Worm (Caenorhabditis elegans) whole organism, L2 larva: ENCODE data around the gene anat-1.

Source experiments
- C34F6.9 ChIP-seq: fragments of 150-350 bp; optimal IDR thresholded peaks from 2 replicates; lab custom pipeline; 2014; ENCODE audit warnings: missing biosample characterization, missing genetic modification characterization
- F13H6.1 ChIP-seq: sonication (generic microtip); optimal IDR thresholded peaks from 2 replicates; lab custom pipeline; 2016; ENCODE audit warnings: missing genetic modification characterization, missing compliant biosample characterization
- R02D3.7 ChIP-seq: fragments of 150-350 bp; optimal IDR thresholded peaks from 2 replicates; lab custom pipeline; 2014; ENCODE audit warnings: missing biosample characterization, missing genetic modification characterization
- Y55F3AM.14 ChIP-seq: fragments of 200-800 bp; sonication (Bioruptor generic); optimal IDR thresholded peaks from 2 replicates; lab custom pipeline; 2018; ENCODE audit warnings: mild to moderate bottlenecking, missing genetic modification characterization, missing compliant biosample characterization
- alr-1 ChIP-seq: fragments of 150-350 bp; optimal IDR thresholded peaks from 2 replicates; lab custom pipeline; 2014; ENCODE audit warnings: missing biosample characterization, missing genetic modification characterization
- ama-1 ChIP-seq: fragments of 150-350 bp; optimal IDR thresholded peaks from 2 replicates; lab custom pipeline; 2018; ENCODE audit warnings: inconsistent platforms
- blmp-1 ChIP-seq: sonication (generic microtip); optimal IDR thresholded peaks from 2 replicates; lab custom pipeline; 2017; ENCODE audit warnings: missing genetic modification characterization, mild to moderate bottlenecking, missing compliant biosample characterization, antibody characterized with exemption, moderate library complexity; ENCODE audit not compliant: insufficient read depth
- crh-2 ChIP-seq: sonication (generic microtip); optimal IDR thresholded peaks from 2 replicates; lab custom pipeline; 2017; ENCODE audit warnings: missing biosample characterization, missing genetic modification characterization
- dmd-4 ChIP-seq: sonication (generic microtip); optimal IDR thresholded peaks from 2 replicates; lab custom pipeline; 2017; ENCODE audit warnings: missing biosample characterization, missing genetic modification characterization
- egl-27 ChIP-seq: sonication (generic microtip); optimal IDR thresholded peaks from 3 replicates; lab custom pipeline; 2017; ENCODE audit warnings: missing biosample characterization, missing genetic modification reagents, missing genetic modification characterization
- elt-1 ChIP-seq: fragments of 150-350 bp; optimal IDR thresholded peaks from 2 replicates; lab custom pipeline; 2014; ENCODE audit warnings: missing biosample characterization, missing genetic modification characterization
- elt-3 ChIP-seq: sonication (generic microtip); optimal IDR thresholded peaks from 2 replicates; lab custom pipeline; 2017; ENCODE audit warnings: missing biosample characterization, missing genetic modification characterization
- fos-1 ChIP-seq: fragments of 150-350 bp; optimal IDR thresholded peaks from 2 replicates; lab custom pipeline; 2014; ENCODE audit warnings: missing biosample characterization, missing genetic modification characterization
- gmeb-1 ChIP-seq: fragments of 150-350 bp; optimal IDR thresholded peaks from 2 replicates; lab custom pipeline; 2014; ENCODE audit warnings: missing biosample characterization, missing genetic modification characterization
- lin-11 ChIP-seq: fragments of 150-350 bp; sonication (generic microtip); optimal IDR thresholded peaks from 2 replicates; lab custom pipeline; 2014; ENCODE audit warnings: missing biosample characterization, missing genetic modification characterization, inconsistent platforms, mixed read lengths
- lin-13 ChIP-seq: fragments of 150-350 bp; optimal IDR thresholded peaks from 2 replicates; lab custom pipeline; 2014; ENCODE audit warnings: missing biosample characterization, missing genetic modification reagents, missing genetic modification characterization
- lin-39 ChIP-seq: fragments of 150-350 bp; optimal IDR thresholded peaks from 2 replicates; lab custom pipeline; 2014; ENCODE audit warnings: missing biosample characterization, missing genetic modification reagents, missing genetic modification characterization
- lsy-2 ChIP-seq, 2 experiments: fragments of 150-350 bp in 1 of 2; sonication (generic microtip) in 1 of 2; optimal IDR thresholded peaks; 2 replicates each; lab custom pipeline; 2014 to 2017; ENCODE audit warnings: missing biosample characterization in 2 of 2, missing genetic modification characterization in 2 of 2
- mab-5 ChIP-seq: fragments of 150-350 bp; optimal IDR thresholded peaks from 2 replicates; lab custom pipeline; 2014; ENCODE audit warnings: missing biosample characterization, missing genetic modification characterization
- mbf-1 ChIP-seq: sonication (generic microtip); optimal IDR thresholded peaks from 2 replicates; lab custom pipeline; 2017; ENCODE audit warnings: missing biosample characterization, missing genetic modification characterization
- mdl-1 ChIP-seq, 2 experiments: fragments of 150-350 bp in 1 of 2; sonication (generic microtip) in 1 of 2; optimal IDR thresholded peaks; 2 replicates each; lab custom pipeline; 2017; ENCODE audit warnings: missing biosample characterization in 2 of 2, missing genetic modification characterization in 2 of 2
- nhr-10 ChIP-seq: sonication (generic microtip); optimal IDR thresholded peaks from 2 replicates; lab custom pipeline; 2017; ENCODE audit warnings: missing biosample characterization, missing genetic modification characterization
- nhr-11 ChIP-seq: fragments of 150-350 bp; optimal IDR thresholded peaks from 2 replicates; lab custom pipeline; 2014; ENCODE audit warnings: missing biosample characterization, missing genetic modification characterization
- nhr-12 ChIP-seq: fragments of 150-350 bp; optimal IDR thresholded peaks from 2 replicates; lab custom pipeline; 2014; ENCODE audit warnings: missing biosample characterization, missing genetic modification characterization
- nhr-129 ChIP-seq: fragments of 150-350 bp; optimal IDR thresholded peaks from 2 replicates; lab custom pipeline; 2014; ENCODE audit warnings: missing biosample characterization, missing genetic modification characterization
- nhr-21 ChIP-seq: fragments of 150-350 bp; optimal IDR thresholded peaks from 2 replicates; lab custom pipeline; 2014; ENCODE audit warnings: missing biosample characterization, missing genetic modification characterization
- nhr-23 ChIP-seq: fragments of 150-350 bp; optimal IDR thresholded peaks from 2 replicates; lab custom pipeline; 2014; ENCODE audit warnings: missing biosample characterization, missing genetic modification reagents, missing genetic modification characterization
- nhr-237 ChIP-seq: fragments of 150-350 bp; optimal IDR thresholded peaks from 2 replicates; lab custom pipeline; 2014; ENCODE audit warnings: missing biosample characterization, missing genetic modification characterization
- nhr-6 ChIP-seq: fragments of 150-350 bp; optimal IDR thresholded peaks from 2 replicates; lab custom pipeline; 2014; ENCODE audit warnings: missing biosample characterization, missing genetic modification characterization
- nhr-77 ChIP-seq: fragments of 150-350 bp; optimal IDR thresholded peaks from 2 replicates; lab custom pipeline; 2014; ENCODE audit warnings: missing biosample characterization, missing genetic modification characterization
- peb-1 ChIP-seq: fragments of 150-350 bp; optimal IDR thresholded peaks from 2 replicates; lab custom pipeline; 2014; ENCODE audit warnings: missing biosample characterization, missing genetic modification characterization
- sem-4 ChIP-seq: fragments of 150-350 bp; optimal IDR thresholded peaks from 2 replicates; lab custom pipeline; 2014; ENCODE audit warnings: missing biosample characterization, missing genetic modification reagents, missing genetic modification characterization
- sma-9 ChIP-seq, 2 experiments: fragments of 150-350 bp in 1 of 2; sonication (generic microtip) in 1 of 2; optimal IDR thresholded peaks; 2 replicates each; lab custom pipeline; 2014 to 2016; ENCODE audit warnings: missing genetic modification characterization in 2 of 2, mild to moderate bottlenecking in 1 of 2, missing biosample characterization in 1 of 2, missing compliant biosample characterization in 1 of 2, missing genetic modification reagents in 1 of 2, moderate library complexity in 1 of 2
- snpc-4 ChIP-seq: fragments of 150-350 bp; optimal IDR thresholded peaks from 2 replicates; lab custom pipeline; 2014; ENCODE audit warnings: missing biosample characterization, missing genetic modification characterization
- unc-39 ChIP-seq: fragments of 150-350 bp; optimal IDR thresholded peaks from 2 replicates; lab custom pipeline; 2014; ENCODE audit warnings: missing biosample characterization, missing genetic modification characterization
- unc-55 ChIP-seq: fragments of 150-350 bp; sonication (generic microtip); optimal IDR thresholded peaks from 3 replicates; lab custom pipeline; 2014; ENCODE audit warnings: missing biosample characterization, missing genetic modification reagents, missing genetic modification characterization
- unc-62 ChIP-seq: fragments of 150-350 bp; optimal IDR thresholded peaks from 2 replicates; lab custom pipeline; 2014; ENCODE audit warnings: missing biosample characterization, missing genetic modification reagents, missing genetic modification characterization
- zag-1 ChIP-seq: fragments of 150-350 bp; optimal IDR thresholded peaks from 2 replicates; lab custom pipeline; 2014; ENCODE audit warnings: missing biosample characterization, missing genetic modification characterization
- ztf-1 ChIP-seq: fragments of 200-800 bp; sonication (Bioruptor generic); conservative IDR thresholded peaks from 2 replicates; pipeline ENCODE4 v1.3.6; 2022; ENCODE audit warnings: missing genetic modification characterization, missing compliant biosample characterization
- ztf-4 ChIP-seq: fragments of 150-350 bp; optimal IDR thresholded peaks from 2 replicates; lab custom pipeline; 2014; ENCODE audit warnings: missing biosample characterization, missing genetic modification characterization

Gene anat-1

DNA sequence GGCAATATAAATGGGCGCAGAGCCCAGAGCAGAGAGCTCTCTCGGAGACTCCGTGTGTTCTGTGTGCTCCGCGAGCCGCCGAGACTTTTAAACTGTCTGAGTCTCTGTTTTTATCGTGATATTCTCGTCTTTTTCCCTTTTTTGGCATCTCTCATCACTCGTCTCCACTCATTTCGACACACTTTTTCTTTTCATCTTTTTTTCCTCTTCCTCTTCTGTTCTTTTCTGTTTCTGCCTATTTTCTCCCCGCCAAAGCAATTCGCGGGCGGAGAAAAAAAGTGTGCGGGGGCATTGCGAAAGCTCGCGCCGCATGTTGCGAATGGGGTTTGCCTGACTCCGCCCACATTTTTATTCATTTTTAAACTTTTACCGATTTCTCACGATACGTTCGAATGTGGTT is 14.3 kb upstream of the anat-1 start (continued):
- TF ChIP-seq nhr-12 (no peak), dmd-4 (no peak), alr-1 (tag; lab: Kevin White, UChicago) (no peak)

DNA sequence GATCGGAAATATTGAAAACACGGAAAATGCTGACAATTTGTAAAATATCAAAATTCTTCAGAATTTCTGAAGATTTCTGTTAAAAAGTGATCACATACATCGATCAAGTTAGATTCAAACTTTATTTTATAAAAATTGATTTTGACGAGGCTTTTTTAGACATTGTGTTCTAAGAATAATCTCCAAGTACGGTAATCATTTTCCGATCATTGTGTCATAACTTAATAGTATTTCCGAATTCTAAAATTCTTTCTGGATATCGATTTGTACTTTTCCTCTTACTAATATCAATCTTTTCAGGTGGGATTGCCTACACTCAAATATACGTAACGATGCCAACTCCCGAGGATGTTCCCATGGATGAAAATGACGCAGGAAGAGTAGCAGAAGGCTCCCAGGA is 13.6 kb upstream of the anat-1 start, which contains the start of gene usp-4:
Gene usp-4, plus strand, starts transcription at position 301 of the 400 bp plus-strand sequence.
- TF ChIP-seq gmeb-1 (tag; lab: Kevin White, UChicago): no peak
- no peak for TF ChIP-seq elt-1 (tag; lab: Kevin White, UChicago)
- TF ChIP-seq nhr-21 (tag; lab: Kevin White, UChicago): no peak
- no peak for TF ChIP-seq egl-27 (tag; lab: Kevin White, UChicago)
- TF ChIP-seq nhr-11 (tag; lab: Kevin White, UChicago): no peak
- no peak for TF ChIP-seq fos-1 (tag; lab: Kevin White, UChicago)
- TF ChIP-seq nhr-23 (tag; lab: Kevin White, UChicago): no peak
- TF ChIP-seq dmd-4: no peak
- TF ChIP-seq sem-4 (tag; lab: Kevin White, UChicago): no peak
- TF ChIP-seq crh-2 (tag; lab: Kevin White, UChicago): no peak
- no peak for TF ChIP-seq C34F6.9
- no peak for TF ChIP-seq ama-1 (lab: Kevin White, UChicago)
- TF ChIP-seq nhr-77 (tag; lab: Kevin White, UChicago): no peak
- TF ChIP-seq elt-3 (tag; lab: Kevin White, UChicago): no peak
- TF ChIP-seq lsy-2 (tag; optimal IDR thresholded peaks at IDR 0.05; lab: Kevin White, UChicago): no peak
- no peak for TF ChIP-seq lin-13
- no peak for TF ChIP-seq nhr-10
- TF ChIP-seq lin-39 (tag; lab: Kevin White, UChicago): no peak

DNA sequence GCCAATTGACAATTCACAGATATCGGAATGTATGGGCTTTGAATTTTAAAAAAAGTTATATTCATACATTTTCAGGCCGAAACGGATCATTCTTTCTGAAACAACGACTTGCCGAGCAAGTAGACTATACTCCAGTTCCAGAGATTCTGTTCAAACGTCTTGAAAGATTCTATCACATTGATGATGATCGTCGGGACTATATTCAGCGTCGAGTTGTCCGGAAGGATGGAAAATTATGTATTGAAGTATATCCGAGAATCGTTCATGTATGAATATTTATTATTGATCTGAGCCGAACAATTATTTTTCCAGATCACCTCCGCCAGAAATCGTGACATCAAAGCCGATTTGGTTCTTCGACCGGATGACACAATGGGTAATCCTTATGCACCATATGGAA is 13.0 kb upstream of the anat-1 start:
- no peak for TF ChIP-seq Y55F3AM.14

DNA sequence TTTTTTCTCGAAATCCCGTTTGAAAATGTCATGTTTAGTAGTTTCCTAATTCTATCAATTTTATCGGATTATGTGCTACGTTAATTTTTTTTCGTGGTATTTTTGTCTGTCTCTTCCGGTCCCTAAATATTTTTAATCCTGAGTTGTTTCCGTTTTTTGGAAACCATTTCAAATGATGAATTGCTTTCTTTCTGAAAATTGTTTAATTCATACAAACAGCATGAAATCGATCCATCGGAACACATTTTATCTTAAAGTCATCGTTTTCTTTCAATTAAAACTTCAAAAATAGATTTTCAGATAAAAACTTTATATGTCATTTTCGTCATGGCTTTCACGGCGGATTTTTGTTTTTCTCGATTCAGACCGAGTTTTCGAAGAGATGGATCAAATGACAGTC is 8.2 kb upstream of the anat-1 start, which contains the start of gene spd-3:
Gene spd-3, plus strand, starts transcription at position 301 of the 400 bp plus-strand sequence.
- TF ChIP-seq lsy-2 (tag; optimal IDR thresholded peaks at IDR 0.05; lab: Kevin White, UChicago) (no peak), unc-55 (GFP tag; lab: Kevin White, UChicago) (no peak), zag-1 (tag; lab: Kevin White, UChicago) (no peak), nhr-129 (tag; lab: Kevin White, UChicago) (no peak), mdl-1 (tag; optimal IDR thresholded peaks at IDR 0.05; lab: Kevin White, UChicago) (no peak), unc-39 (tag; lab: Kevin White, UChicago) (no peak), ztf-1 (GFP tag; lab: Robert Waterston, UW) (no peak), alr-1 (tag; lab: Kevin White, UChicago) (no peak), lin-13 (no peak), lin-11 (no peak), peb-1 (no peak)
- TF ChIP-seq, all 48 proteins: peak for 0

DNA sequence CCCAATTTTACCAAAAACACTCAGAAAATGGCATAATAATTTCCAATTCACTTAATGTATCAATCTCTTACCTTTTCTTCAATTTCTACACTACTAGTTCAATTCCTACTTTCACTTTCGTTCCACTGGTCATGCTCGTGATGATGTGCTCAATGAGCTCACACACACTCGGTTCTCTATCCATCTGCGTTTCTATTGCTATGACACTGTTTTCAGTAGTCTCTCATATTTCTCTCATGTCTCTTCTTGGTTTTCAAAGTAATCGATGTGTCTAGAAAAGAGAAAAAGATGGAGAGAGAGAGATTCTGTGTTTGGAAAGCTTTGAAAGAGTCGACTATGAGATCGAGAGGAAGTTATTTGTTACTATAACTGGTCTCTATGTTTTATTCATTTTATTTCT is 3.4 kb upstream of the anat-1 start:
- TF ChIP-seq sma-9 (GFP tag; optimal IDR thresholded peaks at IDR 0.05; lab: Kevin White, UChicago) (peak; percentile 58), sma-9 (tag; optimal IDR thresholded peaks at IDR 0.05; lab: Kevin White, UChicago) (no peak), Y55F3AM.14 (no peak), lsy-2 (tag; optimal IDR thresholded peaks at IDR 0.05; lab: Kevin White, UChicago) (peak in 1 of 2 experiments; percentile 83), unc-55 (GFP tag; lab: Kevin White, UChicago) (peak; percentile 87), nhr-129 (tag; lab: Kevin White, UChicago) (peak; percentile 78), ztf-1 (GFP tag; lab: Robert Waterston, UW) (no peak), unc-62 (GFP tag; lab: Kevin White, UChicago) (no peak), blmp-1 (peak; percentile 83), nhr-12 (no peak), fos-1 (tag; lab: Kevin White, UChicago) (peak; percentile 67), ztf-4 (tag; lab: Kevin White, UChicago) (no peak), nhr-23 (tag; lab: Kevin White, UChicago) (no peak), dmd-4 (no peak), mab-5 (tag; lab: Kevin White, UChicago) (no peak), mbf-1 (tag; lab: Kevin White, UChicago) (no peak), mdl-1 (tag; optimal IDR thresholded peaks at IDR 0.05; lab: Kevin White, UChicago) (peak in 1 of 2 experiments; percentile 44), zag-1 (tag; lab: Kevin White, UChicago) (peak; percentile 63), C34F6.9 (peak; percentile 94), elt-1 (tag; lab: Kevin White, UChicago) (no peak), nhr-11 (tag; lab: Kevin White, UChicago) (no peak), egl-27 (tag; lab: Kevin White, UChicago) (no peak), nhr-6 (tag; lab: Kevin White, UChicago) (peak; percentile 73), R02D3.7 (no peak), snpc-4 (tag; lab: Kevin White, UChicago) (no peak), F13H6.1 (tag; lab: Kevin White, UChicago) (peak; percentile 51), unc-39 (tag; lab: Kevin White, UChicago) (no peak), crh-2 (tag; lab: Kevin White, UChicago) (peak; percentile 83), nhr-237 (no peak), lin-13 (peak; percentile 22)
- TF ChIP-seq, all 48 proteins: peak for 13
